Fruit fly (Drosophila melanogaster) whole organism, embryonic: ENCODE measurements around the gene klu.

Source experiments
- Antp ChIP-seq: fragments of 200-800 bp; sonication (Bioruptor generic); optimal IDR thresholded peaks from 3 replicates; lab custom pipeline; 2016; ENCODE audit warnings: missing biosample characterization, missing genetic modification characterization
- B-H1 ChIP-seq: fragments of 200-800 bp; sonication (Bioruptor generic); IDR thresholded peaks from 3 replicates; pipeline ENCODE4 v1.3.6; 2022; ENCODE audit warnings: missing biosample characterization, missing genetic modification characterization
- B-H2 ChIP-seq: fragments of 200-800 bp; sonication (Bioruptor generic); optimal IDR thresholded peaks from 2 replicates; lab custom pipeline; 2018; ENCODE audit warnings: missing biosample characterization, mild to moderate bottlenecking, missing genetic modification characterization
- BtbVII ChIP-seq: fragments of 200-800 bp; sonication (Bioruptor generic); optimal IDR thresholded peaks from 3 replicates; lab custom pipeline; 2017; ENCODE audit warnings: missing biosample characterization, mild to moderate bottlenecking, missing genetic modification characterization
- CG10267 ChIP-seq: fragments of 200-800 bp; sonication (Bioruptor generic); optimal IDR thresholded peaks from 2 replicates; lab custom pipeline; 2018; ENCODE audit warnings: missing biosample characterization, mild to moderate bottlenecking, missing genetic modification characterization, moderate library complexity
- CG10979 ChIP-seq: fragments of 200-800 bp; sonication (Bioruptor generic); optimal IDR thresholded peaks from 2 replicates; lab custom pipeline; 2018; ENCODE audit warnings: missing biosample characterization, mild to moderate bottlenecking, missing genetic modification characterization, moderate library complexity
- CG12236 ChIP-seq: fragments of 200-800 bp; sonication (Bioruptor generic); optimal IDR thresholded peaks from 2 replicates; lab custom pipeline; 2016; ENCODE audit warnings: missing biosample characterization, missing genetic modification characterization
- CG1233 ChIP-seq: fragments of 200-800 bp; sonication (Bioruptor generic); optimal IDR thresholded peaks from 4 replicates; lab custom pipeline; 2018; ENCODE audit warnings: missing biosample characterization, mild to moderate bottlenecking, missing genetic modification characterization
- CG13123 ChIP-seq: fragments of 200-800 bp; sonication (Bioruptor generic); optimal IDR thresholded peaks from 2 replicates; lab custom pipeline; 2016; ENCODE audit warnings: missing biosample characterization, missing genetic modification characterization
- CG13624 ChIP-seq: fragments of 200-800 bp; sonication (Bioruptor generic); optimal IDR thresholded peaks from 2 replicates; lab custom pipeline; 2016; ENCODE audit warnings: missing biosample characterization, missing genetic modification characterization
- CG14667 ChIP-seq: fragments of 200-800 bp; sonication (Bioruptor generic); IDR thresholded peaks from 2 replicates; pipeline ENCODE4 v1.3.6; 2022; ENCODE audit warnings: missing biosample characterization, missing genetic modification characterization
- CG14710 ChIP-seq: fragments of 200-800 bp; sonication (Bioruptor generic); optimal IDR thresholded peaks from 3 replicates; lab custom pipeline; 2019; ENCODE audit warnings: missing biosample characterization, mild to moderate bottlenecking, missing genetic modification characterization, moderate library complexity
- CG1529 ChIP-seq: fragments of 200-800 bp; sonication (Bioruptor generic); optimal IDR thresholded peaks from 3 replicates; lab custom pipeline; 2018; ENCODE audit warnings: missing biosample characterization, missing genetic modification characterization
- CG16863 ChIP-seq: fragments of 200-800 bp; sonication (Bioruptor generic); optimal IDR thresholded peaks from 3 replicates; lab custom pipeline; 2016; ENCODE audit warnings: missing biosample characterization, missing genetic modification characterization
- CG17361 ChIP-seq: fragments of 200-800 bp; sonication (Bioruptor generic); IDR thresholded peaks from 3 replicates; pipeline ENCODE4 v1.3.6; 2022; ENCODE audit warnings: missing biosample characterization, missing genetic modification characterization
- CG17385 ChIP-seq: fragments of 200-800 bp; sonication (Bioruptor generic); optimal IDR thresholded peaks from 3 replicates; lab custom pipeline; 2018; ENCODE audit warnings: missing biosample characterization, mild to moderate bottlenecking, missing genetic modification characterization
- CG2116 ChIP-seq: fragments of 200-800 bp; sonication (Bioruptor generic); optimal IDR thresholded peaks from 3 replicates; lab custom pipeline; 2018; ENCODE audit warnings: missing biosample characterization, mild to moderate bottlenecking, missing genetic modification characterization
- CG32772 ChIP-seq: fragments of 200-800 bp; sonication (Bioruptor generic); IDR thresholded peaks from 2 replicates; pipeline ENCODE4 v1.3.6; 2022; ENCODE audit warnings: missing biosample characterization, missing genetic modification characterization
- CG42726 ChIP-seq: fragments of 200-800 bp; sonication (Bioruptor generic); IDR thresholded peaks from 2 replicates; pipeline ENCODE4 v1.3.6; 2022; ENCODE audit warnings: missing biosample characterization, missing genetic modification characterization; ENCODE audit not compliant: partially characterized antibody
- CG6654 ChIP-seq: fragments of 200-800 bp; sonication (Bioruptor generic); optimal IDR thresholded peaks from 2 replicates; lab custom pipeline; 2017; ENCODE audit warnings: missing biosample characterization, mild to moderate bottlenecking, missing genetic modification characterization
- CG6683 ChIP-seq: fragments of 200-800 bp; sonication (Bioruptor generic); optimal IDR thresholded peaks from 2 replicates; lab custom pipeline; 2017; ENCODE audit warnings: missing biosample characterization, mild to moderate bottlenecking, missing genetic modification characterization, missing genetic modification reagents
- CG7745 ChIP-seq: fragments of 200-800 bp; sonication (Bioruptor generic); optimal IDR thresholded peaks from 2 replicates; lab custom pipeline; 2018; ENCODE audit warnings: missing biosample characterization, mild to moderate bottlenecking, missing genetic modification characterization, moderate library complexity
- CG7928 ChIP-seq: fragments of 200-800 bp; sonication (Bioruptor generic); optimal IDR thresholded peaks from 2 replicates; lab custom pipeline; 2017; ENCODE audit warnings: missing biosample characterization, mild to moderate bottlenecking, missing genetic modification characterization
- CG8944 ChIP-seq: fragments of 200-800 bp; sonication (Bioruptor generic); optimal IDR thresholded peaks from 3 replicates; lab custom pipeline; 2016; ENCODE audit warnings: missing biosample characterization, missing genetic modification characterization
- D ChIP-seq, 2 experiments: fragments of 200-800 bp in 1 of 2; fragments of >200 bp in 1 of 2; sonication (Bioruptor generic) in 1 of 2; optimal IDR thresholded peaks; 2 replicates in 1 of 2; 3 replicates in 1 of 2; lab custom pipeline; 2017; ENCODE audit warnings: mild to moderate bottlenecking in 1 of 2, missing biosample characterization in 1 of 2, missing genetic modification characterization in 1 of 2, missing genetic modification reagents in 1 of 2
- Dad ChIP-seq: fragments of 200-800 bp; sonication (Bioruptor generic); optimal IDR thresholded peaks from 3 replicates; lab custom pipeline; 2016; ENCODE audit warnings: missing biosample characterization, missing genetic modification characterization
- Dll ChIP-seq: fragments of 200-800 bp; sonication (Bioruptor generic); IDR thresholded peaks from 4 replicates; pipeline ENCODE4 v1.3.6; 2022; ENCODE audit warnings: missing biosample characterization, missing genetic modification characterization; ENCODE audit not compliant: partially characterized antibody
- Dp ChIP-seq: fragments of 200-800 bp; sonication (Bioruptor generic); optimal IDR thresholded peaks from 2 replicates; lab custom pipeline; 2018; ENCODE audit warnings: missing biosample characterization, mild to moderate bottlenecking, missing genetic modification characterization, moderate library complexity
- Fer3 ChIP-seq: fragments of 200-800 bp; sonication (Bioruptor generic); optimal IDR thresholded peaks from 2 replicates; lab custom pipeline; 2018; ENCODE audit warnings: missing biosample characterization, mild to moderate bottlenecking, missing genetic modification characterization, moderate library complexity
- H15 ChIP-seq: fragments of 200-800 bp; sonication (Bioruptor generic); IDR thresholded peaks from 3 replicates; pipeline ENCODE4 v1.3.6; 2022; ENCODE audit warnings: missing biosample characterization, missing genetic modification characterization
- HLH4C ChIP-seq: fragments of 200-800 bp; sonication (Bioruptor generic); IDR thresholded peaks from 3 replicates; pipeline ENCODE4 v1.3.6; 2022; ENCODE audit warnings: missing biosample characterization, missing genetic modification characterization; ENCODE audit not compliant: partially characterized antibody
- Hey ChIP-seq: fragments of 200-800 bp; sonication (Bioruptor generic); optimal IDR thresholded peaks from 3 replicates; lab custom pipeline; 2018; ENCODE audit warnings: missing biosample characterization, mild to moderate bottlenecking, missing genetic modification characterization
- Opbp ChIP-seq: fragments of 200-800 bp; sonication (Bioruptor generic); IDR thresholded peaks from 3 replicates; pipeline ENCODE4 v1.3.6; 2022; ENCODE audit warnings: missing biosample characterization, missing genetic modification characterization; ENCODE audit not compliant: partially characterized antibody
- Ssrp ChIP-seq: fragments of 200-800 bp; sonication (Bioruptor generic); optimal IDR thresholded peaks from 2 replicates; lab custom pipeline; 2018; ENCODE audit warnings: missing biosample characterization, mild to moderate bottlenecking, missing genetic modification characterization, moderate library complexity
- Taf1 ChIP-seq: fragments of 200-800 bp; sonication (Bioruptor generic); IDR thresholded peaks from 2 replicates; pipeline ENCODE4 v1.3.6; 2022; ENCODE audit warnings: missing biosample characterization, missing genetic modification characterization
- YL-1 ChIP-seq: fragments of 200-800 bp; sonication (Bioruptor generic); optimal IDR thresholded peaks from 3 replicates; lab custom pipeline; 2017; ENCODE audit warnings: missing biosample characterization, mild to moderate bottlenecking, missing genetic modification characterization
- br ChIP-seq: fragments of >200 bp; optimal IDR thresholded peaks from 2 replicates; lab custom pipeline; 2017
- chinmo ChIP-seq: fragments of 200-800 bp; sonication (Bioruptor generic); IDR thresholded peaks from 4 replicates; pipeline ENCODE4 v1.3.6; 2022; ENCODE audit warnings: missing biosample characterization, missing genetic modification characterization; ENCODE audit not compliant: partially characterized antibody
- ems ChIP-seq: fragments of 200-800 bp; sonication (Bioruptor generic); optimal IDR thresholded peaks from 3 replicates; lab custom pipeline; 2016; ENCODE audit warnings: missing biosample characterization, missing genetic modification characterization
- en ChIP-seq: fragments of 200-800 bp; sonication (Bioruptor generic); optimal IDR thresholded peaks from 2 replicates; lab custom pipeline; 2016; ENCODE audit warnings: missing biosample characterization, missing genetic modification characterization
- fu2 ChIP-seq: fragments of 200-800 bp; sonication (Bioruptor generic); optimal IDR thresholded peaks from 2 replicates; lab custom pipeline; 2016; ENCODE audit warnings: missing biosample characterization, missing genetic modification characterization
- mld ChIP-seq: fragments of 200-800 bp; sonication (Bioruptor generic); IDR thresholded peaks from 3 replicates; pipeline ENCODE4 v1.3.6; 2022; ENCODE audit warnings: missing biosample characterization, missing genetic modification characterization; ENCODE audit not compliant: partially characterized antibody
- pros ChIP-seq: fragments of 200-800 bp; sonication (Bioruptor generic); optimal IDR thresholded peaks from 3 replicates; lab custom pipeline; 2019; ENCODE audit warnings: missing biosample characterization, mild to moderate bottlenecking, missing genetic modification characterization, moderate library complexity
- sc ChIP-seq, 3 experiments: fragments of >200 bp in 2 of 3; fragments of 200-800 bp in 1 of 3; sonication (Bioruptor generic) in 1 of 3; optimal IDR thresholded peaks; 2 replicates in 2 of 3; 3 replicates in 1 of 3; lab custom pipeline; 2017; ENCODE audit warnings: mild to moderate bottlenecking in 1 of 3, missing biosample characterization in 1 of 3, missing genetic modification characterization in 1 of 3, missing genetic modification reagents in 1 of 3
- seq ChIP-seq: fragments of 200-800 bp; sonication (Bioruptor generic); IDR thresholded peaks from 2 replicates; pipeline ENCODE4 v1.3.6; 2022; ENCODE audit warnings: missing biosample characterization, missing genetic modification characterization
- tap ChIP-seq: fragments of 200-800 bp; optimal IDR thresholded peaks from 3 replicates; lab custom pipeline; 2019; ENCODE audit warnings: missing biosample characterization, mild to moderate bottlenecking, missing genetic modification characterization, moderate library complexity
- unc-4 ChIP-seq: fragments of 200-800 bp; sonication (Bioruptor generic); IDR thresholded peaks from 2 replicates; pipeline ENCODE4 v1.3.6; 2022; ENCODE audit warnings: missing biosample characterization, missing genetic modification characterization; ENCODE audit not compliant: partially characterized antibody
- vnd ChIP-seq: fragments of 200-800 bp; sonication (Bioruptor generic); IDR thresholded peaks from 3 replicates; pipeline ENCODE4 v1.3.6; 2022; ENCODE audit warnings: missing biosample characterization, missing genetic modification characterization; ENCODE audit not compliant: partially characterized antibody
- wdn ChIP-seq: fragments of 200-800 bp; sonication (Bioruptor generic); IDR thresholded peaks from 2 replicates; pipeline ENCODE4 v1.3.6; 2022; ENCODE audit warnings: missing biosample characterization, missing genetic modification characterization

Gene klu

dm6 chr3L:11011610-11012202 is 2.7 kb upstream of the klu start:
- TF ChIP-seq CG7928 (GFP tag; lab: Kevin White, UChicago) (no peak), ems (GFP tag; lab: Kevin White, UChicago) (no peak), CG2116 (GFP tag; lab: Kevin White, UChicago) (no peak), Ssrp (tag; lab: Kevin White, UChicago) (no peak), B-H1 (GFP tag; lab: Robert Waterston, UW) (no peak), D (optimal IDR thresholded peaks at IDR 0.05; lab: Kevin White, UChicago) (peak; percentile 54), D (GFP tag; optimal IDR thresholded peaks at IDR 0.05; lab: Kevin White, UChicago) (no peak), Dad (GFP tag; lab: Kevin White, UChicago) (no peak), CG1233 (GFP tag; lab: Kevin White, UChicago) (no peak), Dp (GFP tag; lab: Kevin White, UChicago) (no peak), CG13123 (GFP tag; lab: Kevin White, UChicago) (no peak), CG10267 (tag; lab: Kevin White, UChicago) (no peak), BtbVII (no peak), Antp (GFP tag; lab: Kevin White, UChicago) (no peak), mld (GFP tag; lab: Robert Waterston, UW) (peak; percentile 80), CG16863 (no peak), Hey (tag; lab: Kevin White, UChicago) (no peak), Opbp (GFP tag; lab: Robert Waterston, UW) (peak; percentile 91; the same call in 2 of the 3 replicates), seq (0 out of 2 replicates have a peak, but pooled peaks have one; percentile 35), Dll (no peak), en (no peak), HLH4C (GFP tag; lab: Robert Waterston, UW) (peak; percentile 53; the same call in 2 of the 3 replicates), CG14667 (GFP tag; lab: Robert Waterston, UW) (no peak), YL-1 (no peak), CG10979 (no peak), CG8944 (GFP tag; lab: Kevin White, UChicago) (no peak), br (lab: Kevin White, UChicago) (no peak), unc-4 (GFP tag; lab: Robert Waterston, UW) (no peak), wdn (no peak), CG17385 (GFP tag; lab: Kevin White, UChicago) (no peak), fu2 (GFP tag; lab: Kevin White, UChicago) (no peak), tap (tag; lab: Kevin White, UChicago) (no peak), CG32772 (no peak), CG13624 (GFP tag; lab: Kevin White, UChicago) (no peak), sc (optimal IDR thresholded peaks at IDR 0.05; lab: Kevin White, UChicago) (no peak), sc (GFP tag; optimal IDR thresholded peaks at IDR 0.05; lab: Kevin White, UChicago) (no peak), CG1529 (GFP tag; lab: Kevin White, UChicago) (no peak), chinmo (GFP tag; lab: Robert Waterston, UW) (no peak), CG14710 (no peak), pros (GFP tag; lab: Kevin White, UChicago) (peak; percentile 93), B-H2 (GFP tag; lab: Kevin White, UChicago) (no peak), CG42726 (GFP tag; lab: Robert Waterston, UW) (peak; percentile 73; the same call in 1 of the 2 replicates), vnd (GFP tag; lab: Robert Waterston, UW) (peak; percentile 30; the same call in 1 of the 3 replicates), CG12236 (GFP tag; lab: Kevin White, UChicago) (no peak), Fer3 (tag; lab: Kevin White, UChicago) (no peak), H15 (GFP tag; lab: Robert Waterston, UW) (no peak), Taf1 (no peak), CG17361 (no peak), CG6683 (GFP tag; lab: Kevin White, UChicago) (no peak), CG6654 (GFP tag; lab: Kevin White, UChicago) (no peak), CG7745 (tag; lab: Kevin White, UChicago) (no peak)
